Worm (Caenorhabditis elegans) whole organism, young adult: ENCODE measurements around the gene K02A6.4.

Source experiments
- B0035.1 ChIP-seq: sonication (generic microtip); optimal IDR thresholded peaks from 2 replicates; lab custom pipeline; 2016; ENCODE audit warnings: missing genetic modification characterization, mild to moderate bottlenecking, missing compliant biosample characterization, missing genotype, missing genetic modification reagents
- akir-1 ChIP-seq: fragments of 200-800 bp; sonication (Bioruptor generic); optimal IDR thresholded peaks from 2 replicates; lab custom pipeline; 2018; ENCODE audit warnings: mild to moderate bottlenecking, missing genetic modification characterization, moderate library complexity, missing compliant biosample characterization
- ama-1 ChIP-seq, 3 experiments: fragments of 150-350 bp in 1 of 3; sonication (generic microtip) in 2 of 3; optimal IDR thresholded peaks; 2 replicates each; lab custom pipeline; 2014 to 2018; ENCODE audit warnings: missing biosample characterization in 2 of 3, missing genetic modification characterization in 2 of 3, missing genetic modification reagents in 2 of 3
- athp-1 ChIP-seq: sonication (generic microtip); optimal IDR thresholded peaks from 2 replicates; lab custom pipeline; 2017; ENCODE audit warnings: mild to moderate bottlenecking, missing genetic modification characterization, missing compliant biosample characterization
- efl-1 ChIP-seq: fragments of 150-350 bp; optimal IDR thresholded peaks from 2 replicates; lab custom pipeline; 2014; ENCODE audit warnings: missing biosample characterization, missing genetic modification reagents, missing genetic modification characterization
- him-1 ChIP-seq: sonication (generic microtip); optimal IDR thresholded peaks from 2 replicates; lab custom pipeline; 2016; ENCODE audit warnings: missing genotype, missing genetic modification reagents, missing genetic modification characterization, missing compliant biosample characterization
- nhr-179 ChIP-seq: sonication (generic microtip); optimal IDR thresholded peaks from 2 replicates; lab custom pipeline; 2016; ENCODE audit warnings: mild to moderate bottlenecking, missing genetic modification characterization, missing compliant biosample characterization
- sea-2 ChIP-seq: fragments of 200-800 bp; sonication (Bioruptor generic); IDR thresholded peaks from 2 replicates; pipeline ENCODE4 v1.3.6; 2022; ENCODE audit warnings: missing genetic modification characterization, missing compliant biosample characterization
- unc-62 ChIP-seq: fragments of 150-350 bp; optimal IDR thresholded peaks from 2 replicates; lab custom pipeline; 2014; ENCODE audit warnings: missing biosample characterization, missing genetic modification reagents, missing genetic modification characterization

DNA sequence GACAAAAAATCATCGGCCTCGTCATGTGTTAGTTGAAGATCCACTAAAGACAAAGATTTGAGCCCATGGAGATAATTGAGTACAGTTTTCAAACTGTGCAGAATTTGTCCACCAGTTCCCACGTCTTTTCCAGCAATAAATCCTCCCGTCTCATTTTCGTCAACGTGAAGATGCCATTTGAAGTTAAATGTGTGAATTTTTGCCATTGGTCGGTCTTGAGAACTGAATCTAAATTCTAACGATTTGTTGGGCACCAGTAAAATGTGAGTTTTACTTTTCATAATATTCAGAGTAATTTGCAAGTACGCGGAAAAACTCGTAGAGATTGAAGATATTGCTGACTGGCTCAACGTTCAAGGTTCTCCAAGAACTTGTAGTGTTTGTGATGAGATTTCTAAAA lies 12.0 kb upstream of the K02A6.4 start:
- TF ChIP-seq unc-62 (GFP tag; lab: Kevin White, UChicago) (no peak), B0035.1 (tag; lab: Kevin White, UChicago) (no peak), ama-1 (optimal IDR thresholded peaks at IDR 0.05; lab: Kevin White, UChicago) (no peak), ama-1 (GFP tag; optimal IDR thresholded peaks at IDR 0.05; lab: Kevin White, UChicago) (no peak), sea-2 (GFP tag; lab: Robert Waterston, UW) (no peak), him-1 (tag; lab: Kevin White, UChicago) (no peak), nhr-179 (tag; lab: Kevin White, UChicago) (no peak), athp-1 (no peak), efl-1 (GFP tag; lab: Kevin White, UChicago) (no peak), akir-1 (GFP tag; lab: Kevin White, UChicago) (no peak)
